Worm (Caenorhabditis elegans): ENCODE measurements around the gene C23G10.2.
A peak's percentile ranks its signal among the peaks of the same experiment; 100 is the strongest.

The C23G10.2 gene

ce11 chrIII:6210215-6210822 is 2.5 kb downstream of the C23G10.2 start (continued):
- peak; percentile 73 for TF ChIP-seq him-1 (tag; optimal IDR thresholded peaks at IDR 0.05)
- TF ChIP-seq hlh-12 (tag; optimal IDR thresholded peaks at IDR 0.05): no peak
- no peak for TF ChIP-seq lin-35 (GFP tag; optimal IDR thresholded peaks at IDR 0.05)
- TF ChIP-seq pbrm-1 (GFP tag; IDR thresholded peaks at IDR 0.05): no peak
- TF ChIP-seq B0261.1 (tag; optimal IDR thresholded peaks at IDR 0.05): peak; percentile 4
- TF ChIP-seq repo-1 (tag; optimal IDR thresholded peaks at IDR 0.05): peak; percentile 21
- TF ChIP-seq rec-8 (tag; optimal IDR thresholded peaks at IDR 0.05): peak in 1 of 2 experiments; percentile 27
- TF ChIP-seq mxl-1 (tag; optimal IDR thresholded peaks at IDR 0.05): no peak

- no peak for TF ChIP-seq C06A6.2 (GFP tag; conservative IDR thresholded peaks at IDR 0.05)
Measured at ce11 chrIII:6213915-6214314, 6.1 kb downstream of the C23G10.2 start, which contains the start of gene C23G10.10. C23G10.10 (minus strand) TSS chrIII:6214015.

ce11 chrIII:6215476-6215875 is 7.6 kb downstream of the C23G10.2 start, which contains the start of gene C23G10.11:
C23G10.11 (minus strand) TSS chrIII:6215576.
- TF ChIP-seq ztf-18 (tag; optimal IDR thresholded peaks at IDR 0.05) (no peak), hmg-1.2 (GFP tag; IDR thresholded peaks at IDR 0.05) (no peak), lsy-27 (tag; optimal IDR thresholded peaks at IDR 0.05; ENCODE audit: borderline replicate concordance, insufficient read depth) (no peak), nfyb-1 (GFP tag; IDR thresholded peaks at IDR 0.05) (no peak), B0261.1 (tag; optimal IDR thresholded peaks at IDR 0.05) (no peak), snpc-1.3 (tag; optimal IDR thresholded peaks at IDR 0.05; ENCODE audit: insufficient read depth) (no peak), akir-1 (GFP tag; optimal IDR thresholded peaks at IDR 0.05) (no peak)

ce11 chrIII:6215943-6216342 is 8.1 kb downstream of the C23G10.2 start:
- TF ChIP-seq D2030.7 (GFP tag; IDR thresholded peaks at IDR 0.05): no peak
- no peak for TF ChIP-seq madf-8 (GFP tag; conservative IDR thresholded peaks at IDR 0.05)
- TF ChIP-seq ets-4 (GFP tag; optimal IDR thresholded peaks at IDR 0.05): no peak
- TF ChIP-seq B0019.2 (GFP tag; conservative IDR thresholded peaks at IDR 0.05): no peak
- TF ChIP-seq unc-130 (GFP tag; optimal IDR thresholded peaks at IDR 0.05): no peak
- TF ChIP-seq snpc-3.4 (tag; optimal IDR thresholded peaks at IDR 0.05): no peak
- TF ChIP-seq fkh-3 (tag; optimal IDR thresholded peaks at IDR 0.05): no peak
- no peak for TF ChIP-seq egl-18 (GFP tag; IDR thresholded peaks at IDR 0.05)
- no peak for TF ChIP-seq sea-2 (GFP tag; IDR thresholded peaks at IDR 0.05)
- no peak for TF ChIP-seq tbx-9 (tag; optimal IDR thresholded peaks at IDR 0.05; ENCODE audit: borderline replicate concordance)
- no peak for TF ChIP-seq attf-6 (GFP tag; IDR thresholded peaks at IDR 0.05)
- no peak for TF ChIP-seq ztf-26 (tag; optimal IDR thresholded peaks at IDR 0.05)
- no peak for TF ChIP-seq nhr-27 (tag; optimal IDR thresholded peaks at IDR 0.05)
- TF ChIP-seq rec-8 (tag; optimal IDR thresholded peaks at IDR 0.05): no peak
- TF ChIP-seq attf-3 (GFP tag; conservative IDR thresholded peaks at IDR 0.05): no peak
- no peak for TF ChIP-seq madf-10 (tag; optimal IDR thresholded peaks at IDR 0.05)
- TF ChIP-seq akir-1 (GFP tag; optimal IDR thresholded peaks at IDR 0.05): no peak
- TF ChIP-seq lin-54 (GFP tag; optimal IDR thresholded peaks at IDR 0.05): no peak
